Worm (Caenorhabditis elegans) whole organism, L4 larva: ENCODE data around the gene ksr-1.

ENCODE experiments used
- F26F4.8 ChIP-seq: fragments of 200-800 bp; sonication (Bioruptor generic); conservative IDR thresholded peaks from 2 replicates; pipeline ENCODE4 v1.3.6; 2022; ENCODE audit warnings: missing genetic modification characterization, missing compliant biosample characterization
- F37D6.2 ChIP-seq: sonication (generic microtip); optimal IDR thresholded peaks from 2 replicates; lab custom pipeline; 2016; ENCODE audit warnings: mild to moderate bottlenecking, missing genetic modification characterization, missing compliant biosample characterization
- F49E8.2 ChIP-seq: sonication (generic microtip); optimal IDR thresholded peaks from 2 replicates; lab custom pipeline; 2016; ENCODE audit warnings: missing compliant biosample characterization, mild to moderate bottlenecking, missing genetic modification characterization, borderline replicate concordance
- T20F7.1 ChIP-seq: fragments of 200-800 bp; sonication (Bioruptor generic); optimal IDR thresholded peaks from 2 replicates; lab custom pipeline; 2018; ENCODE audit warnings: mild to moderate bottlenecking, missing genetic modification characterization, missing compliant biosample characterization
- T26A8.4 ChIP-seq: fragments of 200-800 bp; sonication (Bioruptor generic); IDR thresholded peaks from 2 replicates; pipeline ENCODE4 v1.3.6; 2022; ENCODE audit warnings: missing genetic modification characterization, missing compliant biosample characterization
- Y105C5A.15 ChIP-seq: fragments of 200-800 bp; sonication (Bioruptor generic); IDR thresholded peaks from 2 replicates; pipeline ENCODE4 v1.3.6; 2022; ENCODE audit warnings: missing genetic modification characterization, missing compliant biosample characterization
- aha-1 ChIP-seq: fragments of 150-350 bp; peaks from one replicate; lab custom pipeline; 2014; ENCODE audit warnings: missing biosample characterization, missing genetic modification characterization
- attf-4 ChIP-seq: sonication (generic microtip); optimal IDR thresholded peaks from 3 replicates; lab custom pipeline; 2017; ENCODE audit warnings: missing biosample characterization, missing genetic modification characterization
- ceh-44 ChIP-seq: fragments of 200-800 bp; sonication (Bioruptor generic); IDR thresholded peaks from 2 replicates; pipeline ENCODE4 v1.3.6; 2022; ENCODE audit warnings: missing genetic modification reagents, missing genetic modification characterization, missing compliant biosample characterization
- ces-1 ChIP-seq: fragments of 150-350 bp; sonication (generic microtip); optimal IDR thresholded peaks from 4 replicates; lab custom pipeline; 2014; ENCODE audit warnings: missing biosample characterization, missing genetic modification reagents, missing genetic modification characterization
- daf-8 ChIP-seq: fragments of 200-800 bp; sonication (Bioruptor generic); IDR thresholded peaks from 2 replicates; pipeline ENCODE4 v1.3.6; 2022; ENCODE audit warnings: missing genetic modification characterization, missing compliant biosample characterization
- dmd-6 ChIP-seq: fragments of 200-800 bp; sonication (Bioruptor generic); IDR thresholded peaks from 2 replicates; pipeline ENCODE4 v1.3.6; 2022; ENCODE audit warnings: missing genetic modification reagents, missing genetic modification characterization, missing compliant biosample characterization
- duxl-1 ChIP-seq: sonication (generic microtip); optimal IDR thresholded peaks from 2 replicates; lab custom pipeline; 2016; ENCODE audit warnings: mild to moderate bottlenecking, missing genetic modification characterization, moderate library complexity, missing compliant biosample characterization; ENCODE audit not compliant: poor library complexity
- fkh-10 ChIP-seq: fragments of 150-350 bp; optimal IDR thresholded peaks from 2 replicates; lab custom pipeline; 2014; ENCODE audit warnings: missing biosample characterization, missing genetic modification reagents, missing genetic modification characterization
- hif-1 ChIP-seq, 2 experiments: sonication (generic microtip); optimal IDR thresholded peaks; 2 replicates each; lab custom pipeline; 2016 to 2017; ENCODE audit warnings: missing compliant biosample characterization in 2 of 2, missing genetic modification characterization in 2 of 2, missing genetic modification reagents in 2 of 2, missing genotype in 2 of 2, mild to moderate bottlenecking in 1 of 2
- hlh-30 ChIP-seq: sonication (generic microtip); optimal IDR thresholded peaks from 2 replicates; lab custom pipeline; 2017; ENCODE audit warnings: antibody characterized with exemption, mild to moderate bottlenecking, missing genetic modification characterization, missing compliant biosample characterization; ENCODE audit not compliant: insufficient read depth
- hmg-1.1 ChIP-seq: fragments of 200-800 bp; sonication (Bioruptor generic); IDR thresholded peaks from 2 replicates; pipeline ENCODE4 v1.3.6; 2022; ENCODE audit warnings: missing genetic modification reagents, missing genetic modification characterization, missing compliant biosample characterization
- lin-38 ChIP-seq: fragments of 200-800 bp; sonication (Bioruptor generic); IDR thresholded peaks from 2 replicates; pipeline ENCODE4 v1.3.6; 2022; ENCODE audit warnings: missing genetic modification reagents, missing genetic modification characterization, missing compliant biosample characterization
- madf-5 ChIP-seq, 2 experiments: fragments of 200-800 bp; sonication (Bioruptor generic); IDR thresholded peaks; 2 replicates each; pipeline ENCODE4 v1.3.6; 2022; ENCODE audit warnings: missing compliant biosample characterization in 2 of 2, missing genetic modification characterization in 2 of 2
- mxl-2 ChIP-seq: fragments of 200-800 bp; sonication (Bioruptor generic); conservative IDR thresholded peaks from 2 replicates; pipeline ENCODE4 v1.3.6; 2022; ENCODE audit warnings: missing genetic modification reagents, missing genetic modification characterization, missing compliant biosample characterization
- nhr-10 ChIP-seq: fragments of 150-350 bp; optimal IDR thresholded peaks from 2 replicates; lab custom pipeline; 2014; ENCODE audit warnings: missing biosample characterization, missing genetic modification characterization
- nhr-25 ChIP-seq: sonication (generic microtip); optimal IDR thresholded peaks from 2 replicates; lab custom pipeline; 2017; ENCODE audit warnings: missing genetic modification characterization, mild to moderate bottlenecking, missing compliant biosample characterization, antibody characterized with exemption, moderate library complexity, borderline replicate concordance; ENCODE audit not compliant: insufficient read depth
- nhr-42 ChIP-seq: fragments of 200-800 bp; sonication (Bioruptor generic); IDR thresholded peaks from 2 replicates; pipeline ENCODE4 v1.3.6; 2022; ENCODE audit warnings: missing genetic modification characterization, missing compliant biosample characterization
- nhr-76 ChIP-seq: fragments of 150-350 bp; optimal IDR thresholded peaks from 2 replicates; lab custom pipeline; 2014; ENCODE audit warnings: missing biosample characterization, missing genetic modification characterization
- pha-4 ChIP-seq, 2 experiments: fragments of 150-350 bp in 1 of 2; fragments of 200-800 bp in 1 of 2; sonication (Bioruptor generic) in 1 of 2; IDR thresholded peaks in 1 of 2; optimal IDR thresholded peaks in 1 of 2; 2 replicates each; pipeline versions ENCODE4 v1.3.6 to Lab custom; 2014 to 2022; ENCODE audit warnings: missing genetic modification characterization in 2 of 2, missing genetic modification reagents in 2 of 2, missing biosample characterization in 1 of 2, missing compliant biosample characterization in 1 of 2
- php-3 ChIP-seq: fragments of 200-800 bp; sonication (Bioruptor generic); IDR thresholded peaks from 2 replicates; pipeline ENCODE4 v1.3.6; 2022; ENCODE audit warnings: missing genetic modification reagents, missing genetic modification characterization, missing compliant biosample characterization
- sdz-12 ChIP-seq: fragments of 200-800 bp; sonication (Bioruptor generic); optimal IDR thresholded peaks from 2 replicates; lab custom pipeline; 2018; ENCODE audit warnings: mild to moderate bottlenecking, missing genetic modification characterization, missing compliant biosample characterization
- set-16 ChIP-seq: fragments of 200-800 bp; sonication (Bioruptor generic); IDR thresholded peaks from 2 replicates; pipeline ENCODE4 v1.3.6; 2022; ENCODE audit warnings: missing genetic modification reagents, missing genetic modification characterization, missing compliant biosample characterization
- spr-3 ChIP-seq: fragments of 200-800 bp; sonication (Bioruptor generic); optimal IDR thresholded peaks from 2 replicates; lab custom pipeline; 2018; ENCODE audit warnings: mild to moderate bottlenecking, missing genetic modification characterization, missing compliant biosample characterization
- unc-130 ChIP-seq: sonication (generic microtip); optimal IDR thresholded peaks from 2 replicates; lab custom pipeline; 2016; ENCODE audit warnings: missing genetic modification reagents, missing genetic modification characterization, missing compliant biosample characterization
- unc-62 ChIP-seq, 3 experiments: fragments of 150-350 bp in 1 of 3; sonication (generic microtip); optimal IDR thresholded peaks in 2 of 3; peaks in 1 of 3; 1 replicate in 1 of 3; 2 replicates in 2 of 3; lab custom pipeline; 2014 to 2017; ENCODE audit warnings: missing biosample characterization in 3 of 3, missing genetic modification characterization in 3 of 3, missing genetic modification reagents in 3 of 3, missing genotype in 1 of 3
- zfp-2 ChIP-seq: sonication (generic microtip); optimal IDR thresholded peaks from 2 replicates; lab custom pipeline; 2016; ENCODE audit warnings: mild to moderate bottlenecking, missing genetic modification characterization, missing compliant biosample characterization

The ksr-1 gene

ce11 chrX:8286740-8287299 is 11.9 kb downstream of the ksr-1 start, which contains the start of gene sec-16A.2 (continued):
- TF ChIP-seq duxl-1 (tag; lab: Kevin White, UChicago) (peak; percentile 24), dmd-6 (GFP tag; lab: Robert Waterston, UW) (peak; percentile 55; the same call in 1 of the 2 replicates), ceh-44 (GFP tag; lab: Robert Waterston, UW) (no peak)

ce11 chrX:8294586-8294985 is 19.6 kb downstream of the ksr-1 start, which contains the start of gene R09F10.3:
Gene R09F10.3 (plus strand): TSS chrX:8294625.
- TF ChIP-seq Y105C5A.15 (no peak), php-3 (0 out of 2 replicates have a peak, but pooled peaks have one; percentile 27), F26F4.8 (0 out of 2 replicates have a peak, but pooled peaks have one; percentile 42), spr-3 (GFP tag; lab: Kevin White, UChicago) (no peak), T20F7.1 (no peak), unc-62 (GFP tag; optimal IDR thresholded peaks at IDR 0.05 in 1 of 2; lab: Kevin White, UChicago) (peak in 1 of 2 experiments; percentile 96), unc-62 (tag; optimal IDR thresholded peaks at IDR 0.05; lab: Kevin White, UChicago) (no peak), ceh-44 (GFP tag; lab: Robert Waterston, UW) (no peak), T26A8.4 (GFP tag; lab: Robert Waterston, UW) (peak; percentile 32; the same call in 1 of the 2 replicates), sdz-12 (GFP tag; lab: Kevin White, UChicago) (no peak), fkh-10 (GFP tag; lab: Kevin White, UChicago) (no peak), set-16 (GFP tag; lab: Robert Waterston, UW) (peak; percentile 46; the same call in 1 of the 2 replicates), attf-4 (no peak), nhr-25 (tag; lab: Kevin White, UChicago) (no peak)
- TF ChIP-seq, all 104 proteins: peak for 5

ce11 chrX:8297333-8297732 is 22.4 kb downstream of the ksr-1 start:
- TF ChIP-seq nhr-76 (no peak), aha-1 (tag; lab: Kevin White, UChicago) (peak; percentile 12), unc-62 (GFP tag; optimal IDR thresholded peaks at IDR 0.05 in 1 of 2; lab: Kevin White, UChicago) (peak in 1 of 2 experiments; percentile 94), unc-62 (tag; optimal IDR thresholded peaks at IDR 0.05; lab: Kevin White, UChicago) (no peak), lin-38 (GFP tag; lab: Robert Waterston, UW) (no peak)

- TF ChIP-seq F49E8.2 (tag; lab: Kevin White, UChicago) (no peak), ceh-44 (GFP tag; lab: Robert Waterston, UW) (no peak)
These were observed 24.6 kb downstream of the ksr-1 start, which contains the start of gene ced-13 for ce11 chrX:8299554-8299953. Gene ced-13 (minus strand): TSS chrX:8299654.

- no peak for TF ChIP-seq zfp-2 (tag; lab: Kevin White, UChicago)
- no peak for TF ChIP-seq mxl-2 (GFP tag; lab: Robert Waterston, UW)
- no peak for TF ChIP-seq daf-8 (GFP tag; lab: Robert Waterston, UW)
- no peak for TF ChIP-seq hmg-1.1
- TF ChIP-seq nhr-42: no peak
- no peak for TF ChIP-seq nhr-10 (tag; lab: Kevin White, UChicago)
- TF ChIP-seq attf-4: no peak
- no peak for TF ChIP-seq F37D6.2 (tag; lab: Kevin White, UChicago)
- TF ChIP-seq dmd-6 (GFP tag; lab: Robert Waterston, UW): no peak
- no peak for TF ChIP-seq pha-4 (GFP tag; IDR thresholded peaks at IDR 0.05; lab: Robert Waterston, UW)
- no peak for TF ChIP-seq pha-4 (tag; optimal IDR thresholded peaks at IDR 0.05; lab: Kevin White, UChicago)
- TF ChIP-seq unc-130: no peak
- no peak for TF ChIP-seq hif-1 (tag; optimal IDR thresholded peaks at IDR 0.05; lab: Kevin White, UChicago)
- no peak for TF ChIP-seq ces-1
- TF ChIP-seq madf-5 (GFP tag; IDR thresholded peaks at IDR 0.05; lab: Robert Waterston, UW): no peak
- no peak for TF ChIP-seq php-3
- no peak for TF ChIP-seq T26A8.4 (GFP tag; lab: Robert Waterston, UW)
- TF ChIP-seq unc-62 (GFP tag; optimal IDR thresholded peaks at IDR 0.05 in 1 of 2; lab: Kevin White, UChicago): no peak
- TF ChIP-seq unc-62 (tag; optimal IDR thresholded peaks at IDR 0.05; lab: Kevin White, UChicago): no peak
- no peak for TF ChIP-seq hlh-30 (tag; lab: Kevin White, UChicago)
These were observed 27.3 kb downstream of the ksr-1 start, which contains the start of gene inx-5 for ce11 chrX:8302299-8302698. Gene inx-5 (minus strand): TSS chrX:8302399.
